Worm (Caenorhabditis elegans): Measurements from ENCODE around the gene hint-3.

hint-3 gene

ce11 chrV:7786639-7787038 is 26.4 kb downstream of the hint-3 start:
- TF ChIP-seq elt-2 (tag; optimal IDR thresholded peaks at IDR 0.05), result peak; percentile 94
- no peak for TF ChIP-seq fkh-2 (tag; optimal IDR thresholded peaks at IDR 0.05)
- no peak for TF ChIP-seq egl-27 (tag; optimal IDR thresholded peaks at IDR 0.05)
- TF ChIP-seq nhr-77 (tag; optimal IDR thresholded peaks at IDR 0.05), result no peak
- TF ChIP-seq pqm-1 (tag; optimal IDR thresholded peaks at IDR 0.05), result peak; percentile 77

DNA sequence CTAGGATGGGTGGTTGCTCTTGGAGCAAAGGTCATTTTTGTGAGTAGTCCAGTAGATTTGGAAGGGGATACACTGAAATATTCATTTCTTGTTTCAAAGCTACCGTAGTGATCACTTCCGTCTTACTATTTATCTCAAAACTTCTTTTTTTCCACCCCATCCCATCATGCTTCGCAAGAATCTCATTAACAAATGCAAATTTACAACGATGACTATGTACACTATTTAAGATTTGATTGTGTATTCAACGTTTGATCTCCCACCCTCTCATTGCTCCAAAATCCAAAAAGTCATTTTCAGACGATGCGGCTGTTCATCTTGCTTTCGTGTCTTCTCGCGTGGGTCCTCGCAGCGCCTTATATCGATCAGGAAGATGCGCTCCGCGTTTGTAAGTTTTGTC is 32.8 kb downstream of the hint-3 start, which contains the start of gene flp-21:
flp-21 (plus strand) TSS at position 301 of the 400 bp plus-strand sequence.
- TF ChIP-seq ceh-16 (tag; optimal IDR thresholded peaks at IDR 0.05) (no peak), ceh-28 (tag; optimal IDR thresholded peaks at IDR 0.05) (no peak), fkh-2 (tag; optimal IDR thresholded peaks at IDR 0.05) (no peak), nhr-28 (tag; optimal IDR thresholded peaks at IDR 0.05) (no peak), pqm-1 (tag; optimal IDR thresholded peaks at IDR 0.05) (no peak), ceh-9 (tag; optimal IDR thresholded peaks at IDR 0.05) (no peak), nhr-237 (tag; optimal IDR thresholded peaks at IDR 0.05) (no peak), zag-1 (tag; optimal IDR thresholded peaks at IDR 0.05) (no peak), nfya-1 (tag; optimal IDR thresholded peaks at IDR 0.05; ENCODE audit: insufficient read depth) (no peak), sea-2 (GFP tag; optimal IDR thresholded peaks at IDR 0.05) (no peak), mdl-1 (tag; optimal IDR thresholded peaks at IDR 0.05) (no peak), elt-2 (tag; optimal IDR thresholded peaks at IDR 0.05) (no peak)

- TF ChIP-seq fkh-10 (GFP tag; optimal IDR thresholded peaks at IDR 0.05), result peak; percentile 15
- TF ChIP-seq nhr-76 (tag; optimal IDR thresholded peaks at IDR 0.05), result no peak
- TF ChIP-seq lin-39 (tag; optimal IDR thresholded peaks at IDR 0.05), result no peak
Measured at ce11 chrV:7798079-7798478, 37.8 kb downstream of the hint-3 start, which contains the start of gene ZK742.7. Gene ZK742.7, plus strand, starts transcription at chrV:7798379.

DNA sequence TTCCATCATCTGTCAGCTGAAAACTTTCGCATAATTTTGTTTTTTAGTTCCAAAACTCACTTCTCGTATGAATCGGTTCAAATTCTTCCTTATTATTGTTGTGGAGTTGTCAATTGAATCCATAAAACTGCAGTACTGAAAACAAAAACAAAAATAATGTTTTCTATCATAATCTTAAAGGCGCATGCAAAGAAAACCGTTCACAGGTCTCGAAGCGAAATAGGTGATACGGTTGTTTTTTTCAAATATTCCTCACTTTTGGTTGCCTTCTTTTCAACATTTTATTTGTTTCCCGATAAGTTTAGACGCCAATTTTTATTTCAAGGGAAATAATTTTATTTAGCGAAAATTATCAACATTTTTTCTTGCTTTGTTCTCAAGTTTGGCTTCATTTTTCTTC is 43.3 kb downstream of the hint-3 start:
- no peak for TF ChIP-seq fkh-2 (tag; optimal IDR thresholded peaks at IDR 0.05)
- TF ChIP-seq nhr-76 (tag; optimal IDR thresholded peaks at IDR 0.05), result no peak
- no peak for TF ChIP-seq ceh-16 (tag; optimal IDR thresholded peaks at IDR 0.05)
- TF ChIP-seq nhr-11 (tag; optimal IDR thresholded peaks at IDR 0.05), result no peak
- TF ChIP-seq sea-2 (GFP tag; optimal IDR thresholded peaks at IDR 0.05), result no peak
- no peak for TF ChIP-seq aly-2 (tag; optimal IDR thresholded peaks at IDR 0.05)
- no peak for TF ChIP-seq mml-1 (tag; optimal IDR thresholded peaks at IDR 0.05)
- no peak for TF ChIP-seq fkh-10 (GFP tag; optimal IDR thresholded peaks at IDR 0.05)
- TF ChIP-seq lin-15B (tag; optimal IDR thresholded peaks at IDR 0.05), result no peak
- TF ChIP-seq ama-1 (optimal IDR thresholded peaks at IDR 0.05), result no peak
- TF ChIP-seq lsy-12 (tag; optimal IDR thresholded peaks at IDR 0.05), result no peak
- no peak for TF ChIP-seq nhr-43 (tag; optimal IDR thresholded peaks at IDR 0.05; ENCODE audit: poor library complexity, severe bottlenecking)
- TF ChIP-seq R02D3.7 (tag; optimal IDR thresholded peaks at IDR 0.05), result no peak
- TF ChIP-seq skn-1 (tag; optimal IDR thresholded peaks at IDR 0.05), result no peak
- TF ChIP-seq nfya-1 (tag; optimal IDR thresholded peaks at IDR 0.05; ENCODE audit: insufficient read depth), result no peak
- no peak for TF ChIP-seq egl-5 (tag; optimal IDR thresholded peaks at IDR 0.05)

DNA sequence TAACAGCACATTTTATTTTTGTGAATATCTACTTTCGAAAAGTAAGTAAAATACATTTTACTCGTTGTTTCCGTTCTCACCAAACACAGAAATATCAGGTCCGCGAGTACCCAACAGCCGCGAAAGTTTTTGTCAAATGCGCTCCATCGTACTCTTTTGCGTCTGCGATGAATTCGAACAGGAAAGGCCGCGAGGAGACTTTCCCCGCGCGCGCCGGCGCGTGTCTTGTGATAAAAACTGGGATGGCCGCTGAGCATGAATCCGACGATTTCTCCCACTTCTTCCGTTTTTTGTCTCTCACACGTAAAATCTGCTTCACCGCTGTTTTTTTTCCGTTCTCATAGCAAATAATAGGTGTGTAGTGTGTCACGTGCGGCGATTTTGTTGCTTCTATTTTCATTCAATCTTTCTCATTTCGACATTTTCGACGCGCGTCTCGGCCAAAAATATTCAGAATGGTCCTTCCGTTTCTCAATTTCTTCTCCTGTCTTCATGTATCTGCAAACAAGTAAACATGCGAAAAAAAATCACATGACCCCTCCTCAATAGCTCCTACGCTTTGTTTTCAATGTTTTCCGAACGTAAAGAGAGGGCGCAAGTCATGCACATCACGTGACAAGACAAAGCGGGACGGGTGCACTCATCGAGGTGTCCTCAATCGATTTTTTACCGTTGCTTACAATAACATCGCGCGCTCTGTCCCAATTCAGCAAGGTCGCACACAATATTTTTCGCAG is 44.0 kb downstream of the hint-3 start, which contains the start of gene uvs-1:
uvs-1 (minus strand) TSS at position 145 of the 737 bp plus-strand sequence.
- peak; percentile 56 for TF ChIP-seq nhr-25 (tag; optimal IDR thresholded peaks at IDR 0.05)
- TF ChIP-seq ztf-11 (tag; optimal IDR thresholded peaks at IDR 0.05), result no peak
- no peak for TF ChIP-seq nhr-77 (tag; optimal IDR thresholded peaks at IDR 0.05)
- peak; percentile 29 for TF ChIP-seq ama-1 (optimal IDR thresholded peaks at IDR 0.05)
- no peak for TF ChIP-seq nhr-12 (tag; optimal IDR thresholded peaks at IDR 0.05)
- TF ChIP-seq zag-1 (tag; optimal IDR thresholded peaks at IDR 0.05), result no peak
- TF ChIP-seq pha-4 (tag; optimal IDR thresholded peaks at IDR 0.05), result peak; percentile 87
- TF ChIP-seq lin-15B (tag; optimal IDR thresholded peaks at IDR 0.05), result peak; percentile 82
- TF ChIP-seq fkh-2 (tag; optimal IDR thresholded peaks at IDR 0.05), result no peak
- TF ChIP-seq nhr-237 (tag; optimal IDR thresholded peaks at IDR 0.05), result no peak
- TF ChIP-seq ceh-28 (tag; optimal IDR thresholded peaks at IDR 0.05), result peak; percentile 56
- peak; percentile 42 for TF ChIP-seq fkh-10 (GFP tag; optimal IDR thresholded peaks at IDR 0.05)
- no peak for TF ChIP-seq nhr-11 (tag; optimal IDR thresholded peaks at IDR 0.05)
- no peak for TF ChIP-seq elt-1 (tag; optimal IDR thresholded peaks at IDR 0.05)
- peak; percentile 24 for TF ChIP-seq elt-2 (tag; optimal IDR thresholded peaks at IDR 0.05)
- TF ChIP-seq R02D3.7 (tag; optimal IDR thresholded peaks at IDR 0.05), result no peak
- TF ChIP-seq snpc-4 (tag; optimal IDR thresholded peaks at IDR 0.05), result peak; percentile 30
- TF ChIP-seq lin-39 (tag; optimal IDR thresholded peaks at IDR 0.05), result peak; percentile 87
- no peak for TF ChIP-seq ceh-9 (tag; optimal IDR thresholded peaks at IDR 0.05)
- no peak for TF ChIP-seq nhr-43 (tag; optimal IDR thresholded peaks at IDR 0.05; ENCODE audit: poor library complexity, severe bottlenecking)
- no peak for TF ChIP-seq tbx-2 (tag; optimal IDR thresholded peaks at IDR 0.05)
- no peak for TF ChIP-seq elt-3 (tag; optimal IDR thresholded peaks at IDR 0.05)
- no peak for TF ChIP-seq hmg-11 (tag; optimal IDR thresholded peaks at IDR 0.05)
- peak; percentile 18 for TF ChIP-seq jun-1 (tag; optimal IDR thresholded peaks at IDR 0.05)
- peak; percentile 25 for TF ChIP-seq nhr-23 (tag; optimal IDR thresholded peaks at IDR 0.05)
- TF ChIP-seq eor-1 (tag; optimal IDR thresholded peaks at IDR 0.05), result no peak
- no peak for TF ChIP-seq unc-39 (tag; optimal IDR thresholded peaks at IDR 0.05)
- peak; percentile 64 for TF ChIP-seq nfya-1 (tag; optimal IDR thresholded peaks at IDR 0.05; ENCODE audit: insufficient read depth)
